Fruit fly (Drosophila melanogaster): ENCODE data around the gene Sec3.
A peak's percentile ranks its signal among the peaks of the same experiment; 100 is the strongest.

Sec3 gene

dm6 chr3L:17391132-17391531 is 33.9 kb downstream of the Sec3 start:
- TF ChIP-seq Dfd (GFP tag; optimal IDR thresholded peaks at IDR 0.05) = no peak
- no peak for TF ChIP-seq h (GFP tag; optimal IDR thresholded peaks at IDR 0.05)
- no peak for TF ChIP-seq fru (GFP tag; optimal IDR thresholded peaks at IDR 0.05)
- no peak for TF ChIP-seq N (GFP tag; optimal IDR thresholded peaks at IDR 0.05)
- no peak for TF ChIP-seq Hr78 (GFP tag; optimal IDR thresholded peaks at IDR 0.05)
- no peak for TF ChIP-seq dmrt93B (GFP tag; optimal IDR thresholded peaks at IDR 0.05)
- TF ChIP-seq rgr (GFP tag; optimal IDR thresholded peaks at IDR 0.05) = no peak
- no peak for TF ChIP-seq HLH106 (tag; optimal IDR thresholded peaks at IDR 0.05)
- no peak for TF ChIP-seq Sp1 (GFP tag; optimal IDR thresholded peaks at IDR 0.05)

dm6 chr3L:17388895-17389294 is 36.1 kb downstream of the Sec3 start, which contains the start of gene CG13731:
TSS of gene CG13731 (minus strand) at chr3L:17388956.
- TF ChIP-seq jim (GFP tag; optimal IDR thresholded peaks at IDR 0.05) (no peak), dl (GFP tag; optimal IDR thresholded peaks at IDR 0.05; ENCODE audit: insufficient read depth in 1 of 2, partially characterized antibody in 2 of 2) (no peak), GATAd (GFP tag; optimal IDR thresholded peaks at IDR 0.05) (peak; percentile 6), N (GFP tag; optimal IDR thresholded peaks at IDR 0.05) (no peak)

dm6 chr3L:17386612-17387382 is 38.2 kb downstream of the Sec3 start:
- TF ChIP-seq Dif (GFP tag; optimal IDR thresholded peaks at IDR 0.05; ENCODE audit: partially characterized antibody) = no peak
- TF ChIP-seq br (GFP tag; optimal IDR thresholded peaks at IDR 0.05) = no peak
- no peak for TF ChIP-seq Mio (GFP tag; optimal IDR thresholded peaks at IDR 0.05)
- no peak for TF ChIP-seq Rel (GFP tag; optimal IDR thresholded peaks at IDR 0.05)
- TF ChIP-seq Rel (tag; optimal IDR thresholded peaks at IDR 0.05) = no peak
- no peak for TF ChIP-seq HLH106 (tag; optimal IDR thresholded peaks at IDR 0.05)
- TF ChIP-seq brk (GFP tag; optimal IDR thresholded peaks at IDR 0.05) = no peak

- no peak for TF ChIP-seq h (GFP tag; optimal IDR thresholded peaks at IDR 0.05)
- TF ChIP-seq Sp1 (GFP tag; optimal IDR thresholded peaks at IDR 0.05) = no peak
- TF ChIP-seq br (GFP tag; optimal IDR thresholded peaks at IDR 0.05) = no peak
- no peak for TF ChIP-seq dmrt93B (GFP tag; optimal IDR thresholded peaks at IDR 0.05)
- no peak for TF ChIP-seq Myc (optimal IDR thresholded peaks at IDR 0.05)
- TF ChIP-seq CG32264 (GFP tag; optimal IDR thresholded peaks at IDR 0.05) = no peak
- TF ChIP-seq GATAd (GFP tag; optimal IDR thresholded peaks at IDR 0.05) = no peak
- TF ChIP-seq OdsH (GFP tag; optimal IDR thresholded peaks at IDR 0.05) = no peak
- no peak for TF ChIP-seq brk (GFP tag; optimal IDR thresholded peaks at IDR 0.05)
- no peak for TF ChIP-seq lola (GFP tag; optimal IDR thresholded peaks at IDR 0.05)
- no peak for TF ChIP-seq psq (GFP tag; optimal IDR thresholded peaks at IDR 0.05)
- no peak for TF ChIP-seq Dfd (GFP tag; optimal IDR thresholded peaks at IDR 0.05)
- no peak for TF ChIP-seq jim (GFP tag; optimal IDR thresholded peaks at IDR 0.05)
- no peak for TF ChIP-seq Rel (GFP tag; optimal IDR thresholded peaks at IDR 0.05)
- TF ChIP-seq Rel (tag; optimal IDR thresholded peaks at IDR 0.05) = no peak
- no peak for TF ChIP-seq usp (GFP tag; optimal IDR thresholded peaks at IDR 0.05)
- no peak for TF ChIP-seq Dif (GFP tag; optimal IDR thresholded peaks at IDR 0.05; ENCODE audit: partially characterized antibody)
- TF ChIP-seq Hnf4 (GFP tag; optimal IDR thresholded peaks at IDR 0.05) = no peak
These were observed 41.3 kb downstream of the Sec3 start for dm6 chr3L:17383714-17384113.

- TF ChIP-seq rgr (GFP tag; optimal IDR thresholded peaks at IDR 0.05) = no peak
- TF ChIP-seq ey (GFP tag; optimal IDR thresholded peaks at IDR 0.05) = no peak
- no peak for TF ChIP-seq woc (GFP tag; optimal IDR thresholded peaks at IDR 0.05)
- TF ChIP-seq CrebA (GFP tag; optimal IDR thresholded peaks at IDR 0.05; ENCODE audit: borderline replicate concordance) = no peak
- no peak for TF ChIP-seq Vsx2 (GFP tag; optimal IDR thresholded peaks at IDR 0.05; ENCODE audit: partially characterized antibody)
- TF ChIP-seq brk (GFP tag; optimal IDR thresholded peaks at IDR 0.05) = no peak
- no peak for TF ChIP-seq Jra (GFP tag; optimal IDR thresholded peaks at IDR 0.05)
- TF ChIP-seq tai (GFP tag; optimal IDR thresholded peaks at IDR 0.05) = no peak
- TF ChIP-seq dl (GFP tag; optimal IDR thresholded peaks at IDR 0.05; ENCODE audit: insufficient read depth in 1 of 2, partially characterized antibody in 2 of 2) = no peak
- TF ChIP-seq Sp1 (GFP tag; optimal IDR thresholded peaks at IDR 0.05) = no peak
- TF ChIP-seq OdsH (GFP tag; optimal IDR thresholded peaks at IDR 0.05) = no peak
- no peak for TF ChIP-seq GATAd (GFP tag; optimal IDR thresholded peaks at IDR 0.05)
- TF ChIP-seq br (GFP tag; optimal IDR thresholded peaks at IDR 0.05) = no peak
- no peak for TF ChIP-seq pan (optimal IDR thresholded peaks at IDR 0.05)
- no peak for TF ChIP-seq Rel (GFP tag; optimal IDR thresholded peaks at IDR 0.05)
- TF ChIP-seq Rel (tag; optimal IDR thresholded peaks at IDR 0.05) = no peak
- no peak for TF ChIP-seq Hr83 (GFP tag; optimal IDR thresholded peaks at IDR 0.05; ENCODE audit: poor library complexity, severe bottlenecking)
- no peak for TF ChIP-seq Dfd (GFP tag; optimal IDR thresholded peaks at IDR 0.05)
- TF ChIP-seq HLH106 (tag; optimal IDR thresholded peaks at IDR 0.05) = no peak
These were observed 41.7 kb downstream of the Sec3 start for dm6 chr3L:17383285-17383684.
